Fruit fly (Drosophila melanogaster): ENCODE results near the gene CG7017.

Gene CG7017

dm6 chr3L:20192872-20193747 is 18.8 kb downstream of the CG7017 start:
- TF ChIP-seq rib (GFP tag; IDR thresholded peaks at IDR 0.05): no peak
- no peak for TF ChIP-seq CG1602 (GFP tag; optimal IDR thresholded peaks at IDR 0.05)
- no peak for TF ChIP-seq NC2α (GFP tag; optimal IDR thresholded peaks at IDR 0.05)
- no peak for TF ChIP-seq Side (GFP tag; optimal IDR thresholded peaks at IDR 0.05)
- peak; percentile 35 for TF ChIP-seq Xbp1 (GFP tag; optimal IDR thresholded peaks at IDR 0.05)
- no peak for TF ChIP-seq sc (optimal IDR thresholded peaks at IDR 0.05)
- no peak for TF ChIP-seq sc (GFP tag; optimal IDR thresholded peaks at IDR 0.05)
- TF ChIP-seq unc-4 (GFP tag; IDR thresholded peaks at IDR 0.05; ENCODE audit: partially characterized antibody): no peak
- peak; percentile 90 for TF ChIP-seq CG5180 (GFP tag; optimal IDR thresholded peaks at IDR 0.05)
- TF ChIP-seq sna (GFP tag; IDR thresholded peaks at IDR 0.05; ENCODE audit: partially characterized antibody): no peak
- TF ChIP-seq Jarid2 (GFP tag; optimal IDR thresholded peaks at IDR 0.05): no peak
- TF ChIP-seq grn (GFP tag; optimal IDR thresholded peaks at IDR 0.05): no peak
- TF ChIP-seq tgo (GFP tag; IDR thresholded peaks at IDR 0.05): 0 out of 3 replicates have a peak, but pooled peaks have one; percentile 15
- TF ChIP-seq CG34422 (GFP tag; IDR thresholded peaks at IDR 0.05): 0 out of 3 replicates have a peak, but pooled peaks have one; percentile 7
- peak; percentile 22 for TF ChIP-seq gem (tag; optimal IDR thresholded peaks at IDR 0.05)
- TF ChIP-seq Scr (GFP tag; IDR thresholded peaks at IDR 0.05; ENCODE audit: partially characterized antibody): no peak
- peak; percentile 35 for TF ChIP-seq CG10543 (GFP tag; optimal IDR thresholded peaks at IDR 0.05)
- TF ChIP-seq Med (GFP tag): peak; percentile 57
- TF ChIP-seq Dip2 (GFP tag; IDR thresholded peaks at IDR 0.05): no peak
- no peak for TF ChIP-seq wdn (GFP tag; IDR thresholded peaks at IDR 0.05)
- no peak for TF ChIP-seq Dfd (GFP tag; optimal IDR thresholded peaks at IDR 0.05)
- peak; percentile 40 for TF ChIP-seq HmgZ (tag; optimal IDR thresholded peaks at IDR 0.05)
- 0 out of 4 replicates have a peak, but pooled peaks have one; percentile 51 for TF ChIP-seq chinmo (GFP tag; IDR thresholded peaks at IDR 0.05; ENCODE audit: partially characterized antibody)
- TF ChIP-seq gro (GFP tag; optimal IDR thresholded peaks at IDR 0.05): no peak
- 0 out of 2 replicates have a peak, but pooled peaks have one; percentile 15 for TF ChIP-seq Ptx1 (GFP tag; IDR thresholded peaks at IDR 0.05)
- no peak for TF ChIP-seq CG14860 (GFP tag; IDR thresholded peaks at IDR 0.05; ENCODE audit: partially characterized antibody)
- TF ChIP-seq GATAe (GFP tag; conservative IDR thresholded peaks at IDR 0.05): 0 out of 2 replicates have a peak, but pooled peaks have one; percentile 48
- TF ChIP-seq hbn (GFP tag; IDR thresholded peaks at IDR 0.05; ENCODE audit: partially characterized antibody): no peak
- TF ChIP-seq zfh2 (GFP tag; optimal IDR thresholded peaks at IDR 0.05): no peak
- no peak for TF ChIP-seq Trl (optimal IDR thresholded peaks at IDR 0.05)
- TF ChIP-seq Trl (GFP tag; optimal IDR thresholded peaks at IDR 0.05): no peak
- no peak for TF ChIP-seq ci (GFP tag; IDR thresholded peaks at IDR 0.05)
- TF ChIP-seq HLH3B (GFP tag; IDR thresholded peaks at IDR 0.05): no peak
- TF ChIP-seq Hr51 (GFP tag; optimal IDR thresholded peaks at IDR 0.05): peak in 1 of 2 experiments; percentile 6
- no peak for TF ChIP-seq CkIIα-i1 (GFP tag; IDR thresholded peaks at IDR 0.05)
- peak in 1 of 2 experiments; percentile 72 for TF ChIP-seq Pdp1 (GFP tag; optimal IDR thresholded peaks at IDR 0.05)
- TF ChIP-seq Stat92E (GFP tag; optimal IDR thresholded peaks at IDR 0.05): peak in 1 of 3 experiments; percentile 46
- TF ChIP-seq crp (GFP tag; optimal IDR thresholded peaks at IDR 0.05): no peak
- no peak for TF ChIP-seq CG16815 (GFP tag; optimal IDR thresholded peaks at IDR 0.05)
- no peak for TF ChIP-seq bcd (GFP tag; optimal IDR thresholded peaks at IDR 0.05)
- TF ChIP-seq PHDP (tag; optimal IDR thresholded peaks at IDR 0.05): no peak
- TF ChIP-seq CG8359 (GFP tag; optimal IDR thresholded peaks at IDR 0.05; ENCODE audit: borderline replicate concordance): no peak
- TF ChIP-seq row (GFP tag; IDR thresholded peaks at IDR 0.05): peak; percentile 27; the same call in 1 of the 3 replicates
- peak; percentile 59 for TF ChIP-seq grau (tag; optimal IDR thresholded peaks at IDR 0.05)
- TF ChIP-seq CG3163 (GFP tag; optimal IDR thresholded peaks at IDR 0.05): no peak
- TF ChIP-seq slbo (GFP tag; IDR thresholded peaks at IDR 0.05): no peak
- TF ChIP-seq pan (optimal IDR thresholded peaks at IDR 0.05): no peak
- TF ChIP-seq pan (GFP tag; optimal IDR thresholded peaks at IDR 0.05 in 1 of 2, IDR thresholded peaks at IDR 0.05 in 1 of 2): peak in 1 of 2 experiments; percentile 30

Measured in whole organism, embryonic.